Worm (Caenorhabditis elegans) whole organism, early embryonic: ENCODE data around the gene evl-18.

Experiments
- B0310.2 ChIP-seq: sonication (generic microtip); optimal IDR thresholded peaks from 2 replicates; lab custom pipeline; 2016; ENCODE audit warnings: mild to moderate bottlenecking, missing genetic modification characterization, missing compliant biosample characterization
- F13C5.2 ChIP-seq: sonication (generic microtip); optimal IDR thresholded peaks from 2 replicates; lab custom pipeline; 2017; ENCODE audit warnings: mild to moderate bottlenecking, missing genetic modification characterization, inconsistent platforms, missing compliant biosample characterization
- aly-1 ChIP-seq: sonication (generic microtip); optimal IDR thresholded peaks from 2 replicates; lab custom pipeline; 2016; ENCODE audit warnings: missing genetic modification characterization, missing compliant biosample characterization
- ama-1 ChIP-seq: fragments of 150-350 bp; optimal IDR thresholded peaks from 2 replicates; lab custom pipeline; 2014
- ceh-13 ChIP-seq: fragments of 200-800 bp; sonication (Bioruptor generic); optimal IDR thresholded peaks from 2 replicates; lab custom pipeline; 2018; ENCODE audit warnings: mild to moderate bottlenecking, missing genetic modification characterization, missing compliant biosample characterization
- ceh-36 ChIP-seq: sonication (generic microtip); optimal IDR thresholded peaks from 2 replicates; lab custom pipeline; 2016; ENCODE audit warnings: missing genetic modification characterization, inconsistent platforms, missing compliant biosample characterization
- ets-7 ChIP-seq: sonication (generic microtip); optimal IDR thresholded peaks from 2 replicates; lab custom pipeline; 2016; ENCODE audit warnings: missing genotype, missing genetic modification characterization, missing compliant biosample characterization
- flt-1 ChIP-seq: fragments of 200-800 bp; sonication (Bioruptor generic); IDR thresholded peaks from 2 replicates; pipeline ENCODE4 v1.3.6; 2022; ENCODE audit warnings: missing genetic modification characterization, missing compliant biosample characterization
- hmbx-1 ChIP-seq: sonication (generic microtip); optimal IDR thresholded peaks from 2 replicates; lab custom pipeline; 2016; ENCODE audit warnings: mild to moderate bottlenecking, missing genetic modification characterization, missing compliant biosample characterization
- hmg-4 ChIP-seq: fragments of 200-800 bp; sonication (Bioruptor generic); optimal IDR thresholded peaks from 2 replicates; lab custom pipeline; 2018; ENCODE audit warnings: mild to moderate bottlenecking, missing genetic modification characterization, missing compliant biosample characterization
- hnd-1 ChIP-seq: sonication (generic microtip); optimal IDR thresholded peaks from 2 replicates; lab custom pipeline; 2016; ENCODE audit warnings: missing genetic modification characterization, missing compliant biosample characterization
- pes-1 ChIP-seq: fragments of 200-800 bp; sonication (Bioruptor generic); IDR thresholded peaks from 2 replicates; pipeline ENCODE4 v1.3.6; 2022; ENCODE audit warnings: missing genetic modification reagents, missing genetic modification characterization, missing compliant biosample characterization
- scrt-1 ChIP-seq: fragments of 200-800 bp; sonication (Bioruptor generic); IDR thresholded peaks from 2 replicates; pipeline ENCODE4 v1.3.6; 2022; ENCODE audit warnings: missing genetic modification characterization, missing compliant biosample characterization
- sea-1 ChIP-seq: fragments of 200-800 bp; sonication (Bioruptor generic); conservative IDR thresholded peaks from 2 replicates; pipeline ENCODE4 v1.3.6; 2022; ENCODE audit warnings: missing genetic modification characterization, missing compliant biosample characterization
- tbx-11 ChIP-seq: fragments of 200-800 bp; sonication (Bioruptor generic); IDR thresholded peaks from 2 replicates; pipeline ENCODE4 v1.3.6; 2022; ENCODE audit warnings: missing genetic modification characterization, missing compliant biosample characterization
- tbx-37 ChIP-seq: fragments of 200-800 bp; sonication (Bioruptor generic); conservative IDR thresholded peaks from 2 replicates; pipeline ENCODE4 v1.3.6; 2022; ENCODE audit warnings: missing genetic modification reagents, missing genetic modification characterization, missing compliant biosample characterization
- tra-4 ChIP-seq: sonication (generic microtip); optimal IDR thresholded peaks from 2 replicates; lab custom pipeline; 2017; ENCODE audit warnings: missing genetic modification characterization, missing compliant biosample characterization

The evl-18 gene

ce11 chrIII:3738331-3738730 lies 3.5 kb upstream of the evl-18 start:
- no peak for TF ChIP-seq ets-7 (tag; lab: Kevin White, UChicago)
- TF ChIP-seq ama-1 = no peak
- TF ChIP-seq scrt-1 (GFP tag; lab: Robert Waterston, UW) = no peak
- no peak for TF ChIP-seq aly-1
- no peak for TF ChIP-seq hnd-1 (tag; lab: Kevin White, UChicago)
- TF ChIP-seq hmbx-1 (tag; lab: Kevin White, UChicago) = no peak
- no peak for TF ChIP-seq tbx-37 (GFP tag; lab: Robert Waterston, UW)
- no peak for TF ChIP-seq hmg-4 (GFP tag; lab: Kevin White, UChicago)
- no peak for TF ChIP-seq F13C5.2 (tag; lab: Kevin White, UChicago)

ce11 chrIII:3737742-3738141 lies 2.9 kb upstream of the evl-18 start:
- TF ChIP-seq ceh-36 (tag; lab: Kevin White, UChicago) = no peak
- no peak for TF ChIP-seq tra-4
- no peak for TF ChIP-seq ama-1
- TF ChIP-seq aly-1 = no peak
- no peak for TF ChIP-seq scrt-1 (GFP tag; lab: Robert Waterston, UW)
- no peak for TF ChIP-seq ets-7 (tag; lab: Kevin White, UChicago)
- no peak for TF ChIP-seq hnd-1 (tag; lab: Kevin White, UChicago)
- no peak for TF ChIP-seq tbx-11 (GFP tag; lab: Robert Waterston, UW)
- no peak for TF ChIP-seq tbx-37 (GFP tag; lab: Robert Waterston, UW)
- TF ChIP-seq hmg-4 (GFP tag; lab: Kevin White, UChicago) = no peak
- TF ChIP-seq pes-1 (GFP tag; lab: Robert Waterston, UW) = no peak

ce11 chrIII:3736302-3736701 lies 1.5 kb upstream of the evl-18 start, which contains the start of gene F34D10.4:
Gene F34D10.4, plus strand, starts transcription at chrIII:3736602.
- TF ChIP-seq sea-1 (GFP tag; lab: Robert Waterston, UW) (no peak), tbx-37 (GFP tag; lab: Robert Waterston, UW) (no peak)

- TF ChIP-seq scrt-1 (GFP tag; lab: Robert Waterston, UW) = no peak
- no peak for TF ChIP-seq ceh-13 (GFP tag; lab: Kevin White, UChicago)
- TF ChIP-seq tbx-11 (GFP tag; lab: Robert Waterston, UW) = 0 out of 2 replicates have a peak, but pooled peaks have one; percentile 24
- TF ChIP-seq hnd-1 (tag; lab: Kevin White, UChicago) = no peak
These were observed 843 bp upstream of the evl-18 start for ce11 chrIII:3735509-3736255.

- TF ChIP-seq hmg-4 (GFP tag; lab: Kevin White, UChicago) (no peak), hmbx-1 (tag; lab: Kevin White, UChicago) (no peak), ama-1 (no peak), flt-1 (GFP tag; lab: Robert Waterston, UW) (no peak), scrt-1 (GFP tag; lab: Robert Waterston, UW) (no peak), tra-4 (no peak), tbx-11 (GFP tag; lab: Robert Waterston, UW) (no peak), sea-1 (GFP tag; lab: Robert Waterston, UW) (no peak), ceh-36 (tag; lab: Kevin White, UChicago) (no peak), pes-1 (GFP tag; lab: Robert Waterston, UW) (no peak), tbx-37 (GFP tag; lab: Robert Waterston, UW) (no peak), hnd-1 (tag; lab: Kevin White, UChicago) (no peak), ceh-13 (GFP tag; lab: Kevin White, UChicago) (no peak), B0310.2 (tag; lab: Kevin White, UChicago) (no peak), aly-1 (no peak), F13C5.2 (tag; lab: Kevin White, UChicago) (no peak)
These were observed 832 bp downstream of the evl-18 start, which contains the start of gene F34D10.3 for ce11 chrIII:3734007-3734406. Gene F34D10.3, plus strand, starts transcription at chrIII:3734255.

ce11 chrIII:3730475-3730874 lies 4.4 kb downstream of the evl-18 start, which contains the start of gene F34D10.8:
Gene F34D10.8, plus strand, starts transcription at chrIII:3730775.
- TF ChIP-seq ceh-13 (GFP tag; lab: Kevin White, UChicago) (no peak), scrt-1 (GFP tag; lab: Robert Waterston, UW) (no peak), F13C5.2 (tag; lab: Kevin White, UChicago) (no peak)

ce11 chrIII:3729520-3729919 lies 5.3 kb downstream of the evl-18 start, which contains the start of gene F34D10.9:
Gene F34D10.9, minus strand, starts transcription at chrIII:3729620.
- no peak for TF ChIP-seq aly-1
- TF ChIP-seq sea-1 (GFP tag; lab: Robert Waterston, UW) = no peak
- no peak for TF ChIP-seq hmbx-1 (tag; lab: Kevin White, UChicago)
- no peak for TF ChIP-seq tbx-11 (GFP tag; lab: Robert Waterston, UW)
- no peak for TF ChIP-seq ceh-13 (GFP tag; lab: Kevin White, UChicago)
- no peak for TF ChIP-seq ama-1
- TF ChIP-seq hmg-4 (GFP tag; lab: Kevin White, UChicago) = no peak
- TF ChIP-seq ceh-36 (tag; lab: Kevin White, UChicago) = no peak
- no peak for TF ChIP-seq tbx-37 (GFP tag; lab: Robert Waterston, UW)
- TF ChIP-seq ets-7 (tag; lab: Kevin White, UChicago) = no peak
- TF ChIP-seq pes-1 (GFP tag; lab: Robert Waterston, UW) = no peak
- no peak for TF ChIP-seq flt-1 (GFP tag; lab: Robert Waterston, UW)
- no peak for TF ChIP-seq hnd-1 (tag; lab: Kevin White, UChicago)
- TF ChIP-seq tra-4 = no peak
- no peak for TF ChIP-seq F13C5.2 (tag; lab: Kevin White, UChicago)
- no peak for TF ChIP-seq B0310.2 (tag; lab: Kevin White, UChicago)
- no peak for TF ChIP-seq scrt-1 (GFP tag; lab: Robert Waterston, UW)
